Fruit fly (Drosophila melanogaster): ENCODE data around the gene Tnpo-SR.

Tnpo-SR gene

DNA sequence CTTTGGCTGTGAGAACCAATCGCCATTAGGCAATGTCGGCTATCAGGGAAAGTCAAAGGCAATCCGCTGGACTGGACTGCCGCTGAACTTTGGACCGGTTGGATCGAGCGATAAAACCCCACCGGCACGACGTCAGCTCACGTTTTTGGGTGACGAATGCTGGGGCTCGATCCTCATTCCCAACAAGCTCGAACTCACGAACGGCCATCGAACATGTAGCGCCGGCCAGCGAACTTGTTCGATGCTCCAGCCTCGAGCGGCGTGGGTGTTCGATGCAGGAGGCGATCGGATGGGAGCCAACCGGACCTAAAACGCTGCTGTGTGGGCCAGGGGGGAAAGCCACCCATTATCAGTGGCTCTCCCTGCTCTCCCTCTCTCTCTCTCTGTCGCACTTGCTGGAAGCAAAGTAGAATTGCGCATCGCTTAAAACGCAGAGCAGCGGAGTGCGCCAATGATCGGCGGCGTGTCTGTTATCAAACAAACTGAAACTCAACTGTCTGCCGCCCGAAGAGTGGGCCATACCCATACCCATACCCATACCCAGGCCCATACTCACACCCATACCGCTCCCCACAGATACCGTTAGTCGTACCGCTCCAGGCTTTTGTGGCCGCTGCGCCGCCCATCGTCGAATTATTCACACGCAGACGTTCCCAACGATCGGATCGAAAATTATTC is 45.0 kb downstream of the Tnpo-SR start, which contains the start of gene daw (continued):
- no peak for TF ChIP-seq Hr39 (GFP tag; optimal IDR thresholded peaks at IDR 0.05)
- TF ChIP-seq Met (GFP tag; optimal IDR thresholded peaks at IDR 0.05), result peak; percentile 38
- no peak for TF ChIP-seq CG8632 (GFP tag; optimal IDR thresholded peaks at IDR 0.05)
- TF ChIP-seq Sox102F (GFP tag; optimal IDR thresholded peaks at IDR 0.05), result peak; percentile 59
- no peak for TF ChIP-seq Hr4 (GFP tag; optimal IDR thresholded peaks at IDR 0.05)
- TF ChIP-seq vri (GFP tag; optimal IDR thresholded peaks at IDR 0.05), result peak; percentile 28
- peak; percentile 25 for TF ChIP-seq dac (GFP tag; optimal IDR thresholded peaks at IDR 0.05)
- TF ChIP-seq CG11762 (GFP tag; optimal IDR thresholded peaks at IDR 0.05; ENCODE audit: insufficient read depth), result peak; percentile 12
- TF ChIP-seq Hr38 (GFP tag; optimal IDR thresholded peaks at IDR 0.05), result no peak
- peak; percentile 63 for TF ChIP-seq CG8119 (GFP tag; IDR thresholded peaks at IDR 0.05)
- TF ChIP-seq spab (GFP tag; optimal IDR thresholded peaks at IDR 0.05), result peak; percentile 73
- no peak for TF ChIP-seq CG11294 (GFP tag; IDR thresholded peaks at IDR 0.05)
- peak; percentile 11 for TF ChIP-seq pdm3 (GFP tag; optimal IDR thresholded peaks at IDR 0.05)

DNA sequence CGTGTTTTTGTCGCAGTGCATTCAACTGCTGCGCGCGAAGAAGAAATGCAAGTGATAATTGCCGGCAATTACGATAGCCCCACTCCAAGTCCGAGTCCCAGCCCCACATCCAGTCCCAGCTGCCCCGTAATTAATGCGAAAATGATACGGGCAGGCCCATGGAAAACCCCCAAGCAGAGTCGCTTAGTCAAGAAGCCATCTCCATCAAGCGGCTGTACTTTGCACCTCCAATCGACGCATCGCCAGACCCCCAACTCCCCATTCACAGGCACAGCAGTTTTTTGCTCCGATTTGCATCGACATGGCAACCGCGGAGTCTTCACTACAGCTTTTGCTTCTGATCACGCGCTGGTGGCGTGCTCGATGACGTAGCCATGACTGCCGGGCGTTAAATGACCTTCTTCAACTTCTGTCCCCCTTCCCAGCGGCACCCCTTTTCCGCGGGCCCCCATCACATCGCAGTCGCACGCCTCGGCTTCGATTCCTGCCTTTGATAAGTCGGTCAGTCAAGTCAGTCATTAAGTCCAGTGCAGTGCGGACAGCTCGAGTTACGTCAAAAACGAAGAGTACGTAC is 46.6 kb downstream of the Tnpo-SR start:
- peak; percentile 72 for TF ChIP-seq net (GFP tag; optimal IDR thresholded peaks at IDR 0.05)
- peak; percentile 3 for TF ChIP-seq dsx (GFP tag; optimal IDR thresholded peaks at IDR 0.05; ENCODE audit: poor library complexity, severe bottlenecking)
- TF ChIP-seq lz (GFP tag; optimal IDR thresholded peaks at IDR 0.05), result no peak
- no peak for TF ChIP-seq Smox (GFP tag; optimal IDR thresholded peaks at IDR 0.05)
- TF ChIP-seq Lpt (GFP tag; optimal IDR thresholded peaks at IDR 0.05), result peak; percentile 35
- peak; percentile 71 for TF ChIP-seq CG1621 (tag; optimal IDR thresholded peaks at IDR 0.05)
- no peak for TF ChIP-seq CG15336 (GFP tag; IDR thresholded peaks at IDR 0.05)
- peak; percentile 19 for TF ChIP-seq Eip75B (GFP tag; optimal IDR thresholded peaks at IDR 0.05)
- TF ChIP-seq Sox14 (GFP tag; optimal IDR thresholded peaks at IDR 0.05), result peak; percentile 21
- no peak for TF ChIP-seq OdsH (GFP tag; optimal IDR thresholded peaks at IDR 0.05)
- peak; percentile 64 for TF ChIP-seq CG6276 (GFP tag; optimal IDR thresholded peaks at IDR 0.05)
- no peak for TF ChIP-seq fd59A (GFP tag; optimal IDR thresholded peaks at IDR 0.05)
- TF ChIP-seq CG6854 (GFP tag; optimal IDR thresholded peaks at IDR 0.05), result peak; percentile 70
- TF ChIP-seq achi (GFP tag; optimal IDR thresholded peaks at IDR 0.05), result peak; percentile 20
- peak; percentile 90 to 91 for TF ChIP-seq ss (GFP tag; optimal IDR thresholded peaks at IDR 0.05)
- peak; percentile 7 for TF ChIP-seq CG7368 (GFP tag; optimal IDR thresholded peaks at IDR 0.05)
- no peak for TF ChIP-seq CG3032 (tag; optimal IDR thresholded peaks at IDR 0.05)
- TF ChIP-seq cyc (GFP tag; optimal IDR thresholded peaks at IDR 0.05), result no peak
- TF ChIP-seq Hr4 (GFP tag; optimal IDR thresholded peaks at IDR 0.05), result no peak
- TF ChIP-seq CG10631 (GFP tag; optimal IDR thresholded peaks at IDR 0.05), result no peak
- TF ChIP-seq Hr39 (GFP tag; optimal IDR thresholded peaks at IDR 0.05), result no peak
- TF ChIP-seq CG31627 (GFP tag; optimal IDR thresholded peaks at IDR 0.05), result no peak
- TF ChIP-seq CG11294 (GFP tag; IDR thresholded peaks at IDR 0.05), result no peak
- TF ChIP-seq fkh (GFP tag; optimal IDR thresholded peaks at IDR 0.05), result no peak
- no peak for TF ChIP-seq CG34406 (GFP tag; optimal IDR thresholded peaks at IDR 0.05)
- no peak for TF ChIP-seq Sox102F (GFP tag; optimal IDR thresholded peaks at IDR 0.05)
- peak; percentile 22 for TF ChIP-seq CG8319 (GFP tag; optimal IDR thresholded peaks at IDR 0.05)
- no peak; the same call in 2 of the 3 replicates for TF ChIP-seq CG8119 (GFP tag; IDR thresholded peaks at IDR 0.05)
- peak; percentile 88 for TF ChIP-seq svp (GFP tag)
- no peak for TF ChIP-seq CG11902 (GFP tag; optimal IDR thresholded peaks at IDR 0.05)
- peak; percentile 87 for TF ChIP-seq CG9139 (GFP tag; optimal IDR thresholded peaks at IDR 0.05)
- peak; percentile 15 for TF ChIP-seq acj6 (GFP tag; optimal IDR thresholded peaks at IDR 0.05)
- TF ChIP-seq Gug (GFP tag; IDR thresholded peaks at IDR 0.05), result no peak
- TF ChIP-seq Ets96B (tag; optimal IDR thresholded peaks at IDR 0.05), result peak; percentile 32
- peak; percentile 61 for TF ChIP-seq CG16779 (tag; optimal IDR thresholded peaks at IDR 0.05)
- no peak for TF ChIP-seq Ets21C (GFP tag; optimal IDR thresholded peaks at IDR 0.05)
- no peak for TF ChIP-seq Blimp-1 (GFP tag; optimal IDR thresholded peaks at IDR 0.05)
- TF ChIP-seq CG6808 (GFP tag; optimal IDR thresholded peaks at IDR 0.05), result peak; percentile 82
- TF ChIP-seq fd85E (GFP tag; optimal IDR thresholded peaks at IDR 0.05), result no peak
- no peak for TF ChIP-seq salr (GFP tag; optimal IDR thresholded peaks at IDR 0.05)
